Worm (Caenorhabditis elegans): ENCODE results near the gene C25G4.2.

DNA sequence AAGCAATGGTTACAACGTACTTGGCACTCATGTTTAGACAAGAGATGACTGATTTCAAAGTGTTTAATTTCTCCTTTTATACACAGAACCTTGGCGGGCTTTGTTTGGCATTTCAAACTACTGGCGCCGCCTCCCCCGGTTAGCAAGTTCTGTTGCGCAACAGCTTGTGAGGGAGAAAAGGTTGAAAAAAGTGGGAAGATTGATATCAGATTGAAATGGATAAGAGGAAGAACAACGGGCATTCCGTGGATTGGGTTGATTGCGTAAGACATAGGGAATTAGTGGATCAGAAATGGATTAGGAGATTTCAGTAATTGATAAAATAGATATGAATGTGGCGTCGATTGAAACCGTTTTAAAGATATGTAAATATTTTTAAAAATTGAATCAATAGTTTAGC, 15.4 kb downstream of the C25G4.2 start, which contains the start of gene col-130:
- TF ChIP-seq cog-1 (tag; optimal IDR thresholded peaks at IDR 0.05) (no peak), ztf-29 (GFP tag; IDR thresholded peaks at IDR 0.05) (no peak), med-1 (GFP tag; optimal IDR thresholded peaks at IDR 0.05; ENCODE audit: insufficient read depth) (no peak), ztf-23 (GFP tag; IDR thresholded peaks at IDR 0.05) (no peak), tab-1 (GFP tag; IDR thresholded peaks at IDR 0.05) (no peak), flt-1 (GFP tag; IDR thresholded peaks at IDR 0.05) (no peak)
